Worm (Caenorhabditis elegans) whole organism, L3 larva: ENCODE results near the gene lec-2.

ENCODE experiments used
- R02D3.7 ChIP-seq: fragments of 150-350 bp; optimal IDR thresholded peaks from 2 replicates; lab custom pipeline; 2014; ENCODE audit warnings: missing biosample characterization, missing genetic modification characterization
- aly-2 ChIP-seq: fragments of 150-350 bp; optimal IDR thresholded peaks from 2 replicates; lab custom pipeline; 2014; ENCODE audit warnings: missing biosample characterization, missing genetic modification characterization
- ama-1 ChIP-seq: fragments of 150-350 bp; optimal IDR thresholded peaks from 2 replicates; lab custom pipeline; 2018
- ceh-16 ChIP-seq: sonication (generic microtip); optimal IDR thresholded peaks from 2 replicates; lab custom pipeline; 2017; ENCODE audit warnings: missing biosample characterization, missing genetic modification characterization
- ceh-28 ChIP-seq: fragments of 150-350 bp; optimal IDR thresholded peaks from 2 replicates; lab custom pipeline; 2014; ENCODE audit warnings: missing biosample characterization, missing genetic modification reagents, missing genetic modification characterization
- ceh-9 ChIP-seq: sonication (generic microtip); optimal IDR thresholded peaks from 2 replicates; lab custom pipeline; 2018; ENCODE audit warnings: missing biosample characterization, missing genetic modification characterization
- egl-27 ChIP-seq: sonication (generic microtip); optimal IDR thresholded peaks from 4 replicates; lab custom pipeline; 2017; ENCODE audit warnings: missing biosample characterization, missing genetic modification reagents, missing genetic modification characterization
- egl-5 ChIP-seq: fragments of 150-350 bp; optimal IDR thresholded peaks from 2 replicates; lab custom pipeline; 2017; ENCODE audit warnings: missing biosample characterization, missing genetic modification reagents, missing genetic modification characterization, inconsistent platforms
- elt-1 ChIP-seq: fragments of 150-350 bp; optimal IDR thresholded peaks from 2 replicates; lab custom pipeline; 2014; ENCODE audit warnings: missing biosample characterization, missing genetic modification characterization
- elt-2 ChIP-seq: sonication (generic microtip); optimal IDR thresholded peaks from 2 replicates; lab custom pipeline; 2016; ENCODE audit warnings: missing genetic modification reagents, mild to moderate bottlenecking, missing genetic modification characterization, missing compliant biosample characterization
- eor-1 ChIP-seq, 2 experiments: fragments of 150-350 bp; optimal IDR thresholded peaks; 2 replicates each; lab custom pipeline; 2014 to 2018; ENCODE audit warnings: missing biosample characterization in 2 of 2, missing genetic modification characterization in 2 of 2
- fkh-10 ChIP-seq: sonication (generic microtip); optimal IDR thresholded peaks from 2 replicates; lab custom pipeline; 2017; ENCODE audit warnings: missing biosample characterization, missing genetic modification reagents, missing genetic modification characterization
- fkh-2 ChIP-seq: fragments of 150-350 bp; optimal IDR thresholded peaks from 2 replicates; lab custom pipeline; 2014; ENCODE audit warnings: missing biosample characterization, missing genetic modification reagents, missing genetic modification characterization
- fos-1 ChIP-seq: fragments of 150-350 bp; optimal IDR thresholded peaks from 2 replicates; lab custom pipeline; 2014; ENCODE audit warnings: missing biosample characterization, missing genetic modification characterization
- hmg-11 ChIP-seq: sonication (generic microtip); optimal IDR thresholded peaks from 2 replicates; lab custom pipeline; 2016; ENCODE audit warnings: missing genetic modification characterization, missing compliant biosample characterization
- jun-1 ChIP-seq: fragments of 150-350 bp; optimal IDR thresholded peaks from 2 replicates; lab custom pipeline; 2014; ENCODE audit warnings: missing biosample characterization, missing genetic modification reagents, missing genetic modification characterization
- lin-15B ChIP-seq: fragments of 150-350 bp; optimal IDR thresholded peaks from 2 replicates; lab custom pipeline; 2014; ENCODE audit warnings: missing biosample characterization, missing genetic modification characterization
- lin-39 ChIP-seq: fragments of 150-350 bp; optimal IDR thresholded peaks from 2 replicates; lab custom pipeline; 2018; ENCODE audit warnings: missing biosample characterization, missing genetic modification reagents, missing genetic modification characterization
- lsy-12 ChIP-seq: sonication (generic microtip); optimal IDR thresholded peaks from 2 replicates; lab custom pipeline; 2016; ENCODE audit warnings: mild to moderate bottlenecking, missing genetic modification characterization, missing compliant biosample characterization
- mml-1 ChIP-seq: fragments of 150-350 bp; sonication (generic microtip); optimal IDR thresholded peaks from 3 replicates; lab custom pipeline; 2014; ENCODE audit warnings: missing biosample characterization, missing genetic modification characterization
- nfya-1 ChIP-seq: sonication (generic microtip); optimal IDR thresholded peaks from 2 replicates; lab custom pipeline; 2017; ENCODE audit warnings: missing genetic modification characterization, mild to moderate bottlenecking, missing compliant biosample characterization, antibody characterized with exemption, moderate library complexity; ENCODE audit not compliant: insufficient read depth
- nhr-11 ChIP-seq: fragments of 150-350 bp; optimal IDR thresholded peaks from 2 replicates; lab custom pipeline; 2014; ENCODE audit warnings: missing biosample characterization, missing genetic modification characterization
- nhr-25 ChIP-seq: sonication (generic microtip); optimal IDR thresholded peaks from 2 replicates; lab custom pipeline; 2017; ENCODE audit warnings: missing biosample characterization, missing genetic modification characterization
- nhr-43 ChIP-seq: sonication (generic microtip); optimal IDR thresholded peaks from 2 replicates; lab custom pipeline; 2016; ENCODE audit warnings: mild to moderate bottlenecking, missing genetic modification characterization, missing compliant biosample characterization; ENCODE audit not compliant: poor library complexity, severe bottlenecking
- nhr-76 ChIP-seq: fragments of 150-350 bp; sonication (generic microtip); optimal IDR thresholded peaks from 5 replicates; lab custom pipeline; 2014; ENCODE audit warnings: missing biosample characterization, missing genetic modification characterization
- pha-4 ChIP-seq: fragments of 150-350 bp; optimal IDR thresholded peaks from 2 replicates; lab custom pipeline; 2014; ENCODE audit warnings: missing biosample characterization, missing genetic modification reagents, missing genetic modification characterization
- pqm-1 ChIP-seq: fragments of 150-350 bp; optimal IDR thresholded peaks from 2 replicates; lab custom pipeline; 2017; ENCODE audit warnings: missing biosample characterization, missing genetic modification characterization, inconsistent platforms
- skn-1 ChIP-seq: fragments of 150-350 bp; optimal IDR thresholded peaks from 2 replicates; lab custom pipeline; 2014; ENCODE audit warnings: missing biosample characterization, missing genetic modification characterization
- snpc-4 ChIP-seq: fragments of 150-350 bp; optimal IDR thresholded peaks from 2 replicates; lab custom pipeline; 2014; ENCODE audit warnings: missing biosample characterization, missing genetic modification characterization
- tbx-2 ChIP-seq: sonication (generic microtip); optimal IDR thresholded peaks from 2 replicates; lab custom pipeline; 2016; ENCODE audit warnings: mild to moderate bottlenecking, missing genetic modification characterization, missing compliant biosample characterization
- unc-39 ChIP-seq: sonication (generic microtip); optimal IDR thresholded peaks from 4 replicates; lab custom pipeline; 2017; ENCODE audit warnings: missing biosample characterization, missing genetic modification characterization
- unc-62 ChIP-seq: fragments of 150-350 bp; sonication (generic microtip); optimal IDR thresholded peaks from 4 replicates; lab custom pipeline; 2014; ENCODE audit warnings: missing biosample characterization, missing genetic modification reagents, missing genetic modification characterization
- zag-1 ChIP-seq: fragments of 150-350 bp; optimal IDR thresholded peaks from 2 replicates; lab custom pipeline; 2014; ENCODE audit warnings: missing biosample characterization, missing genetic modification characterization
- ztf-11 ChIP-seq: fragments of 150-350 bp; optimal IDR thresholded peaks from 2 replicates; lab custom pipeline; 2014; ENCODE audit warnings: missing biosample characterization, missing genetic modification characterization
- ztf-4 ChIP-seq: fragments of 150-350 bp; optimal IDR thresholded peaks from 2 replicates; lab custom pipeline; 2014; ENCODE audit warnings: missing biosample characterization, missing genetic modification characterization

Gene lec-2

ce11 chrII:9984866-9985336, 31.1 kb downstream of the lec-2 start:
- no peak for TF ChIP-seq eor-1 (tag; optimal IDR thresholded peaks at IDR 0.05; lab: Kevin White, UChicago)
- peak; percentile 45 for TF ChIP-seq elt-1 (tag; lab: Kevin White, UChicago)
- peak; percentile 10 for TF ChIP-seq snpc-4
- no peak for TF ChIP-seq skn-1 (tag; lab: Kevin White, UChicago)
- peak; percentile 56 for TF ChIP-seq lin-15B (tag; lab: Kevin White, UChicago)
- TF ChIP-seq nhr-76 = no peak
- peak; percentile 74 for TF ChIP-seq unc-62 (GFP tag; lab: Kevin White, UChicago)
- TF ChIP-seq elt-2 (tag; lab: Kevin White, UChicago) = no peak
- no peak for TF ChIP-seq fkh-2
- no peak for TF ChIP-seq ama-1 (lab: Kevin White, UChicago)
- TF ChIP-seq R02D3.7 (tag; lab: Kevin White, UChicago) = no peak
- TF ChIP-seq ceh-28 (tag; lab: Kevin White, UChicago) = no peak
- TF ChIP-seq unc-39 (tag; lab: Kevin White, UChicago) = no peak
- no peak for TF ChIP-seq egl-27
- TF ChIP-seq egl-5 (tag; lab: Kevin White, UChicago) = peak; percentile 44
- TF ChIP-seq fkh-10 (GFP tag; lab: Kevin White, UChicago) = peak; percentile 27
- TF ChIP-seq ztf-11 (tag; lab: Kevin White, UChicago) = no peak
- TF ChIP-seq jun-1 (tag; lab: Kevin White, UChicago) = no peak
- TF ChIP-seq pqm-1 (tag; lab: Kevin White, UChicago) = no peak
- TF ChIP-seq tbx-2 = peak; percentile 22
- peak; percentile 81 for TF ChIP-seq pha-4 (tag; lab: Kevin White, UChicago)
- TF ChIP-seq fos-1 = no peak
- no peak for TF ChIP-seq lsy-12
- peak; percentile 11 for TF ChIP-seq lin-39 (tag; lab: Kevin White, UChicago)
- TF ChIP-seq zag-1 (tag; lab: Kevin White, UChicago) = peak; percentile 28
- peak; percentile 24 for TF ChIP-seq hmg-11
- peak; percentile 60 for TF ChIP-seq nfya-1
- no peak for TF ChIP-seq aly-2
- TF ChIP-seq nhr-11 (tag; lab: Kevin White, UChicago) = peak; percentile 77
- TF ChIP-seq ztf-4 (tag; lab: Kevin White, UChicago) = no peak
- no peak for TF ChIP-seq ceh-9

- TF ChIP-seq egl-27 (no peak), eor-1 (tag; optimal IDR thresholded peaks at IDR 0.05; lab: Kevin White, UChicago) (no peak), elt-1 (tag; lab: Kevin White, UChicago) (no peak)
These were observed 33.5 kb downstream of the lec-2 start for ce11 chrII:9982437-9982836.

ce11 chrII:9981760-9982159, 34.2 kb downstream of the lec-2 start, which contains the start of gene sdz-38:
TSS of gene sdz-38 (minus strand) at chrII:9981860.
- TF ChIP-seq eor-1 (tag; optimal IDR thresholded peaks at IDR 0.05; lab: Kevin White, UChicago) = no peak
- TF ChIP-seq fkh-2 = no peak

ce11 chrII:9980077-9980631, 35.8 kb downstream of the lec-2 start, which contains the start of gene ZK892.6:
TSS of gene ZK892.6 (minus strand) at chrII:9980127.
- TF ChIP-seq mml-1 (tag; lab: Kevin White, UChicago) = no peak
- no peak for TF ChIP-seq nhr-43
- no peak for TF ChIP-seq nhr-11 (tag; lab: Kevin White, UChicago)
- no peak for TF ChIP-seq ztf-11 (tag; lab: Kevin White, UChicago)
- no peak for TF ChIP-seq nhr-25 (tag; lab: Kevin White, UChicago)
- no peak for TF ChIP-seq fkh-2
- no peak for TF ChIP-seq pqm-1 (tag; lab: Kevin White, UChicago)
- TF ChIP-seq ceh-16 (tag; lab: Kevin White, UChicago) = no peak
- no peak for TF ChIP-seq ceh-28 (tag; lab: Kevin White, UChicago)
- no peak for TF ChIP-seq R02D3.7 (tag; lab: Kevin White, UChicago)
- TF ChIP-seq skn-1 (tag; lab: Kevin White, UChicago) = no peak
- no peak for TF ChIP-seq unc-62 (GFP tag; lab: Kevin White, UChicago)
- TF ChIP-seq unc-39 (tag; lab: Kevin White, UChicago) = no peak
- TF ChIP-seq snpc-4 = no peak
- no peak for TF ChIP-seq fos-1
- TF ChIP-seq pha-4 (tag; lab: Kevin White, UChicago) = no peak
- TF ChIP-seq eor-1 (tag; optimal IDR thresholded peaks at IDR 0.05; lab: Kevin White, UChicago) = no peak
- no peak for TF ChIP-seq zag-1 (tag; lab: Kevin White, UChicago)
